Worm (Caenorhabditis elegans) whole organism, L3 larva: ENCODE data around the gene rsp-6.

ENCODE experiments used
- R02D3.7 ChIP-seq: fragments of 150-350 bp; optimal IDR thresholded peaks from 2 replicates; lab custom pipeline; 2014; ENCODE audit warnings: missing biosample characterization, missing genetic modification characterization
- ZK546.5 ChIP-seq: sonication (generic microtip); optimal IDR thresholded peaks from 2 replicates; lab custom pipeline; 2017; ENCODE audit warnings: missing biosample characterization, missing genetic modification characterization
- aly-2 ChIP-seq: fragments of 150-350 bp; optimal IDR thresholded peaks from 2 replicates; lab custom pipeline; 2014; ENCODE audit warnings: missing biosample characterization, missing genetic modification characterization
- ama-1 ChIP-seq: fragments of 150-350 bp; optimal IDR thresholded peaks from 2 replicates; lab custom pipeline; 2018
- ceh-16 ChIP-seq: sonication (generic microtip); optimal IDR thresholded peaks from 2 replicates; lab custom pipeline; 2017; ENCODE audit warnings: missing biosample characterization, missing genetic modification characterization
- ceh-28 ChIP-seq: fragments of 150-350 bp; optimal IDR thresholded peaks from 2 replicates; lab custom pipeline; 2014; ENCODE audit warnings: missing biosample characterization, missing genetic modification reagents, missing genetic modification characterization
- ceh-82 ChIP-seq: fragments of 150-350 bp; optimal IDR thresholded peaks from 2 replicates; lab custom pipeline; 2014; ENCODE audit warnings: missing biosample characterization, missing genetic modification characterization
- ceh-9 ChIP-seq: sonication (generic microtip); optimal IDR thresholded peaks from 2 replicates; lab custom pipeline; 2018; ENCODE audit warnings: missing biosample characterization, missing genetic modification characterization
- daf-12 ChIP-seq: fragments of 150-350 bp; optimal IDR thresholded peaks from 2 replicates; lab custom pipeline; 2014; ENCODE audit warnings: missing biosample characterization, missing genetic modification reagents, missing genetic modification characterization
- egl-27 ChIP-seq: sonication (generic microtip); optimal IDR thresholded peaks from 4 replicates; lab custom pipeline; 2017; ENCODE audit warnings: missing biosample characterization, missing genetic modification reagents, missing genetic modification characterization
- egl-5 ChIP-seq: fragments of 150-350 bp; optimal IDR thresholded peaks from 2 replicates; lab custom pipeline; 2017; ENCODE audit warnings: missing biosample characterization, missing genetic modification reagents, missing genetic modification characterization, inconsistent platforms
- elt-1 ChIP-seq: fragments of 150-350 bp; optimal IDR thresholded peaks from 2 replicates; lab custom pipeline; 2014; ENCODE audit warnings: missing biosample characterization, missing genetic modification characterization
- elt-2 ChIP-seq: sonication (generic microtip); optimal IDR thresholded peaks from 2 replicates; lab custom pipeline; 2016; ENCODE audit warnings: missing genetic modification reagents, mild to moderate bottlenecking, missing genetic modification characterization, missing compliant biosample characterization
- elt-3 ChIP-seq, 3 experiments: fragments of 150-350 bp in 1 of 3; sonication (generic microtip) in 2 of 3; optimal IDR thresholded peaks; 2 replicates in 2 of 3; 4 replicates in 1 of 3; lab custom pipeline; 2014 to 2017; ENCODE audit warnings: missing biosample characterization in 3 of 3, missing genetic modification characterization in 3 of 3
- eor-1 ChIP-seq, 2 experiments: fragments of 150-350 bp; optimal IDR thresholded peaks; 2 replicates each; lab custom pipeline; 2014 to 2018; ENCODE audit warnings: missing biosample characterization in 2 of 2, missing genetic modification characterization in 2 of 2
- fkh-10 ChIP-seq: sonication (generic microtip); optimal IDR thresholded peaks from 2 replicates; lab custom pipeline; 2017; ENCODE audit warnings: missing biosample characterization, missing genetic modification reagents, missing genetic modification characterization
- fkh-2 ChIP-seq: fragments of 150-350 bp; optimal IDR thresholded peaks from 2 replicates; lab custom pipeline; 2014; ENCODE audit warnings: missing biosample characterization, missing genetic modification reagents, missing genetic modification characterization
- fos-1 ChIP-seq: fragments of 150-350 bp; optimal IDR thresholded peaks from 2 replicates; lab custom pipeline; 2014; ENCODE audit warnings: missing biosample characterization, missing genetic modification characterization
- hmg-11 ChIP-seq: sonication (generic microtip); optimal IDR thresholded peaks from 2 replicates; lab custom pipeline; 2016; ENCODE audit warnings: missing genetic modification characterization, missing compliant biosample characterization
- jun-1 ChIP-seq: fragments of 150-350 bp; optimal IDR thresholded peaks from 2 replicates; lab custom pipeline; 2014; ENCODE audit warnings: missing biosample characterization, missing genetic modification reagents, missing genetic modification characterization
- lin-15B ChIP-seq: fragments of 150-350 bp; optimal IDR thresholded peaks from 2 replicates; lab custom pipeline; 2014; ENCODE audit warnings: missing biosample characterization, missing genetic modification characterization
- lin-39 ChIP-seq: fragments of 150-350 bp; optimal IDR thresholded peaks from 2 replicates; lab custom pipeline; 2018; ENCODE audit warnings: missing biosample characterization, missing genetic modification reagents, missing genetic modification characterization
- lsy-12 ChIP-seq: sonication (generic microtip); optimal IDR thresholded peaks from 2 replicates; lab custom pipeline; 2016; ENCODE audit warnings: mild to moderate bottlenecking, missing genetic modification characterization, missing compliant biosample characterization
- mdl-1 ChIP-seq: fragments of 150-350 bp; optimal IDR thresholded peaks from 2 replicates; lab custom pipeline; 2014; ENCODE audit warnings: missing biosample characterization, missing genetic modification characterization
- mml-1 ChIP-seq: fragments of 150-350 bp; sonication (generic microtip); optimal IDR thresholded peaks from 3 replicates; lab custom pipeline; 2014; ENCODE audit warnings: missing biosample characterization, missing genetic modification characterization
- nfya-1 ChIP-seq: sonication (generic microtip); optimal IDR thresholded peaks from 2 replicates; lab custom pipeline; 2017; ENCODE audit warnings: missing genetic modification characterization, mild to moderate bottlenecking, missing compliant biosample characterization, antibody characterized with exemption, moderate library complexity; ENCODE audit not compliant: insufficient read depth
- nhr-11 ChIP-seq: fragments of 150-350 bp; optimal IDR thresholded peaks from 2 replicates; lab custom pipeline; 2014; ENCODE audit warnings: missing biosample characterization, missing genetic modification characterization
- nhr-12 ChIP-seq: fragments of 150-350 bp; optimal IDR thresholded peaks from 2 replicates; lab custom pipeline; 2014; ENCODE audit warnings: missing biosample characterization, missing genetic modification characterization
- nhr-23 ChIP-seq: fragments of 150-350 bp; optimal IDR thresholded peaks from 2 replicates; lab custom pipeline; 2014; ENCODE audit warnings: missing biosample characterization, missing genetic modification reagents, missing genetic modification characterization
- nhr-237 ChIP-seq: fragments of 150-350 bp; optimal IDR thresholded peaks from 2 replicates; lab custom pipeline; 2014; ENCODE audit warnings: missing biosample characterization, missing genetic modification characterization
- nhr-25 ChIP-seq: sonication (generic microtip); optimal IDR thresholded peaks from 2 replicates; lab custom pipeline; 2017; ENCODE audit warnings: missing biosample characterization, missing genetic modification characterization
- nhr-28 ChIP-seq: fragments of 150-350 bp; optimal IDR thresholded peaks from 2 replicates; lab custom pipeline; 2014; ENCODE audit warnings: missing biosample characterization, missing genetic modification characterization
- nhr-43 ChIP-seq: sonication (generic microtip); optimal IDR thresholded peaks from 2 replicates; lab custom pipeline; 2016; ENCODE audit warnings: mild to moderate bottlenecking, missing genetic modification characterization, missing compliant biosample characterization; ENCODE audit not compliant: poor library complexity, severe bottlenecking
- nhr-67 ChIP-seq: fragments of 150-350 bp; optimal IDR thresholded peaks from 2 replicates; lab custom pipeline; 2014; ENCODE audit warnings: missing biosample characterization, missing genetic modification characterization
- nhr-76 ChIP-seq: fragments of 150-350 bp; sonication (generic microtip); optimal IDR thresholded peaks from 5 replicates; lab custom pipeline; 2014; ENCODE audit warnings: missing biosample characterization, missing genetic modification characterization
- nhr-77 ChIP-seq: fragments of 150-350 bp; optimal IDR thresholded peaks from 2 replicates; lab custom pipeline; 2014; ENCODE audit warnings: missing biosample characterization, missing genetic modification characterization
- pha-4 ChIP-seq: fragments of 150-350 bp; optimal IDR thresholded peaks from 2 replicates; lab custom pipeline; 2014; ENCODE audit warnings: missing biosample characterization, missing genetic modification reagents, missing genetic modification characterization
- pqm-1 ChIP-seq: fragments of 150-350 bp; optimal IDR thresholded peaks from 2 replicates; lab custom pipeline; 2017; ENCODE audit warnings: missing biosample characterization, missing genetic modification characterization, inconsistent platforms
- sea-2 ChIP-seq: fragments of 150-350 bp; sonication (generic microtip); optimal IDR thresholded peaks from 4 replicates; lab custom pipeline; 2014; ENCODE audit warnings: missing biosample characterization, missing genetic modification reagents, missing genetic modification characterization
- skn-1 ChIP-seq: fragments of 150-350 bp; optimal IDR thresholded peaks from 2 replicates; lab custom pipeline; 2014; ENCODE audit warnings: missing biosample characterization, missing genetic modification characterization
- snpc-4 ChIP-seq: fragments of 150-350 bp; optimal IDR thresholded peaks from 2 replicates; lab custom pipeline; 2014; ENCODE audit warnings: missing biosample characterization, missing genetic modification characterization
- tbx-2 ChIP-seq: sonication (generic microtip); optimal IDR thresholded peaks from 2 replicates; lab custom pipeline; 2016; ENCODE audit warnings: mild to moderate bottlenecking, missing genetic modification characterization, missing compliant biosample characterization
- unc-39 ChIP-seq: sonication (generic microtip); optimal IDR thresholded peaks from 4 replicates; lab custom pipeline; 2017; ENCODE audit warnings: missing biosample characterization, missing genetic modification characterization
- unc-62 ChIP-seq: fragments of 150-350 bp; sonication (generic microtip); optimal IDR thresholded peaks from 4 replicates; lab custom pipeline; 2014; ENCODE audit warnings: missing biosample characterization, missing genetic modification reagents, missing genetic modification characterization
- zag-1 ChIP-seq: fragments of 150-350 bp; optimal IDR thresholded peaks from 2 replicates; lab custom pipeline; 2014; ENCODE audit warnings: missing biosample characterization, missing genetic modification characterization
- ztf-11 ChIP-seq: fragments of 150-350 bp; optimal IDR thresholded peaks from 2 replicates; lab custom pipeline; 2014; ENCODE audit warnings: missing biosample characterization, missing genetic modification characterization
- ztf-4 ChIP-seq: fragments of 150-350 bp; optimal IDR thresholded peaks from 2 replicates; lab custom pipeline; 2014; ENCODE audit warnings: missing biosample characterization, missing genetic modification characterization

rsp-6 gene

DNA sequence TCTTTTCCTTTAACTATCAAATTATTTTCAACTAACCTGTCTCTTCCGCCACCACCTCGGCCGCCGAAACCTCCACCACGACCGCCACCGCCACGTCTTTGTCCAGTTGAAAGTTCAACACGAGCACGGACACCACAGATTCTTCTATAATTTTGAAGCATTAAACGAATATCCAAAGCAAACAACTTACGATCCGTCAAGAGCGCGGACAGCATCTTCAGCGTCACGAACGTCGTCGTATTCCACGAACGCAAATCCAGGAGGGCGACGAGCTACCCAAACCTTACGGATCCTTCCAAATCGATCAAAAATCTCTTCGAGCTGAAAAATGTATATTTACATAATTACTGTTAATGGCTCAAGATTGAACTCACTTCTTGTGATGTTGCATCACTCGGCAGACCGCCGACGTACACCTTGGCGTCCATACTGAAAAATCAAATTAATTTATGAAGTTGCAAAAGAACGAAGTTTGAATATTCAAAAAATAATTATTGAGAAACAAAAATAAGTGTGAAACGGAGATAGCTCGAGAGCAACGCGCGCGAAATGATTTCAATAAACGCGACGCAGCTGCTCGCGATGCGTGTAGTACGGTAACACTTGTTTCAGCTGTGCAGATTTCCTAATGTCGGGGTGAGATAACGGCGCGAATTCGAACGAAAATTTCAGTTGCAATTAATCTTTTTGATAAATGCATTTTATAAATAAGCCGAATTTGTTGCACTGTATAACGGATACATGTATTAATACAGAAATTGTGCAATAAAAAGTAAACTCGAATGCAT, at the start of gene rsp-6:
TSS of gene rsp-6 (minus strand) at position 429 of the 788 bp plus-strand sequence.
- no peak for TF ChIP-seq fkh-2 (tag; lab: Kevin White, UChicago)
- TF ChIP-seq nhr-12 (tag; lab: Kevin White, UChicago) = no peak
- no peak for TF ChIP-seq ztf-11 (tag; lab: Kevin White, UChicago)
- TF ChIP-seq elt-2 (tag; lab: Kevin White, UChicago) = peak; percentile 65
- no peak for TF ChIP-seq nhr-28 (tag; lab: Kevin White, UChicago)
- peak; percentile 97 for TF ChIP-seq lin-15B (tag; lab: Kevin White, UChicago)
- no peak for TF ChIP-seq nhr-76
- TF ChIP-seq unc-39 = no peak
- no peak for TF ChIP-seq aly-2
- TF ChIP-seq lin-39 (tag; lab: Kevin White, UChicago) = peak; percentile 98
- TF ChIP-seq fkh-10 (GFP tag; lab: Kevin White, UChicago) = no peak
- TF ChIP-seq nfya-1 (tag; lab: Kevin White, UChicago) = peak; percentile 98
- no peak for TF ChIP-seq mml-1 (tag; lab: Kevin White, UChicago)
- TF ChIP-seq nhr-77 = peak; percentile 4
- TF ChIP-seq egl-27 (tag; lab: Kevin White, UChicago) = peak; percentile 9
- no peak for TF ChIP-seq fos-1 (tag; lab: Kevin White, UChicago)
- peak; percentile 73 for TF ChIP-seq nhr-23 (tag; lab: Kevin White, UChicago)
- peak; percentile 58 for TF ChIP-seq lsy-12 (tag; lab: Kevin White, UChicago)
- TF ChIP-seq tbx-2 = no peak
- no peak for TF ChIP-seq ztf-4 (tag; lab: Kevin White, UChicago)
- TF ChIP-seq R02D3.7 (tag; lab: Kevin White, UChicago) = peak; percentile 68
- peak; percentile 44 for TF ChIP-seq pqm-1 (tag; lab: Kevin White, UChicago)
- TF ChIP-seq zag-1 (tag; lab: Kevin White, UChicago) = no peak
- TF ChIP-seq ama-1 (lab: Kevin White, UChicago) = peak; percentile 75
- peak; percentile 64 for TF ChIP-seq nhr-43 (tag; lab: Kevin White, UChicago)
- peak; percentile 28 for TF ChIP-seq unc-62 (GFP tag; lab: Kevin White, UChicago)
- no peak for TF ChIP-seq daf-12 (tag; lab: Kevin White, UChicago)
- no peak for TF ChIP-seq eor-1 (tag; optimal IDR thresholded peaks at IDR 0.05; lab: Kevin White, UChicago)
- no peak for TF ChIP-seq nhr-237 (tag; lab: Kevin White, UChicago)
- TF ChIP-seq elt-3 (tag; optimal IDR thresholded peaks at IDR 0.05; lab: Kevin White, UChicago) = no peak
- peak; percentile 96 for TF ChIP-seq egl-5 (tag; lab: Kevin White, UChicago)
- no peak for TF ChIP-seq ceh-82 (tag; lab: Kevin White, UChicago)
- TF ChIP-seq snpc-4 (tag; lab: Kevin White, UChicago) = peak; percentile 82
- TF ChIP-seq nhr-25 = peak; percentile 78
- TF ChIP-seq ceh-9 = no peak
- peak; percentile 97 for TF ChIP-seq pha-4 (tag; lab: Kevin White, UChicago)
- TF ChIP-seq nhr-11 = peak; percentile 28
- no peak for TF ChIP-seq ceh-16 (tag; lab: Kevin White, UChicago)
- no peak for TF ChIP-seq sea-2 (GFP tag; lab: Kevin White, UChicago)
- TF ChIP-seq jun-1 (tag; lab: Kevin White, UChicago) = peak; percentile 59
- no peak for TF ChIP-seq ZK546.5
- peak; percentile 66 for TF ChIP-seq hmg-11
- peak; percentile 90 for TF ChIP-seq skn-1 (tag; lab: Kevin White, UChicago)
- no peak for TF ChIP-seq nhr-67 (tag; lab: Kevin White, UChicago)
- TF ChIP-seq elt-1 = peak; percentile 57
- TF ChIP-seq mdl-1 (tag; lab: Kevin White, UChicago) = no peak
- TF ChIP-seq ceh-28 (tag; lab: Kevin White, UChicago) = peak; percentile 40
